Worm (Caenorhabditis elegans): ENCODE measurements around the gene cdf-2.

The cdf-2 gene

ce11 chrX:12466769-12467168 is at the start of gene cdf-2:
Gene cdf-2, minus strand, starts transcription at chrX:12466917.
- TF ChIP-seq flt-1 (GFP tag; IDR thresholded peaks at IDR 0.05) = no peak
- no peak for TF ChIP-seq T22C8.4 (GFP tag; IDR thresholded peaks at IDR 0.05)
- no peak for TF ChIP-seq tab-1 (GFP tag; IDR thresholded peaks at IDR 0.05)
- no peak for TF ChIP-seq med-1 (GFP tag; optimal IDR thresholded peaks at IDR 0.05; ENCODE audit: insufficient read depth)
- no peak for TF ChIP-seq cog-1 (tag; optimal IDR thresholded peaks at IDR 0.05)
- no peak for TF ChIP-seq ztf-29 (GFP tag; IDR thresholded peaks at IDR 0.05)

DNA sequence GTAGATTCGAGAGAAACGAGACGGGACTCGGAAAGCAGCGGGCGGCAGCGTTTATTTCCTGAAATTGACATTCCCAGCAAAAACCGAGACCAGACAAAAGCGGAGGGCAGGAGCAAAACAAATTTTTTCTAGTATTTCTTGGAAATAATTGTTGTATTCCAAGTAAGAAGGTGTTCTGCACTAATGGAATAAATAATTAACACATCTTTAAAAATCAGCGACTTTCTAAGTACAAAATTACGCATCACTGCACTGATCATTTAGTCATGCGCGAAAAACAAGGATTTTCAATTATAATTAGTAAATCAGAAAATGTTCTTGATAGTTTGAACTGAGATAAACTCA is 49.7 kb upstream of the cdf-2 start:
- no peak for TF ChIP-seq ztf-29 (GFP tag; IDR thresholded peaks at IDR 0.05)
- TF ChIP-seq ref-1 (GFP tag; conservative IDR thresholded peaks at IDR 0.05) = no peak
- no peak for TF ChIP-seq med-1 (GFP tag; optimal IDR thresholded peaks at IDR 0.05; ENCODE audit: insufficient read depth)
- TF ChIP-seq tab-1 (GFP tag; IDR thresholded peaks at IDR 0.05) = no peak
- TF ChIP-seq klf-2 (GFP tag; conservative IDR thresholded peaks at IDR 0.05) = no peak
- no peak for TF ChIP-seq flt-1 (GFP tag; IDR thresholded peaks at IDR 0.05)
- no peak for TF ChIP-seq T22C8.4 (GFP tag; IDR thresholded peaks at IDR 0.05)
- TF ChIP-seq cog-1 (tag; optimal IDR thresholded peaks at IDR 0.05) = no peak
- no peak for TF ChIP-seq ztf-23 (GFP tag; IDR thresholded peaks at IDR 0.05)

DNA sequence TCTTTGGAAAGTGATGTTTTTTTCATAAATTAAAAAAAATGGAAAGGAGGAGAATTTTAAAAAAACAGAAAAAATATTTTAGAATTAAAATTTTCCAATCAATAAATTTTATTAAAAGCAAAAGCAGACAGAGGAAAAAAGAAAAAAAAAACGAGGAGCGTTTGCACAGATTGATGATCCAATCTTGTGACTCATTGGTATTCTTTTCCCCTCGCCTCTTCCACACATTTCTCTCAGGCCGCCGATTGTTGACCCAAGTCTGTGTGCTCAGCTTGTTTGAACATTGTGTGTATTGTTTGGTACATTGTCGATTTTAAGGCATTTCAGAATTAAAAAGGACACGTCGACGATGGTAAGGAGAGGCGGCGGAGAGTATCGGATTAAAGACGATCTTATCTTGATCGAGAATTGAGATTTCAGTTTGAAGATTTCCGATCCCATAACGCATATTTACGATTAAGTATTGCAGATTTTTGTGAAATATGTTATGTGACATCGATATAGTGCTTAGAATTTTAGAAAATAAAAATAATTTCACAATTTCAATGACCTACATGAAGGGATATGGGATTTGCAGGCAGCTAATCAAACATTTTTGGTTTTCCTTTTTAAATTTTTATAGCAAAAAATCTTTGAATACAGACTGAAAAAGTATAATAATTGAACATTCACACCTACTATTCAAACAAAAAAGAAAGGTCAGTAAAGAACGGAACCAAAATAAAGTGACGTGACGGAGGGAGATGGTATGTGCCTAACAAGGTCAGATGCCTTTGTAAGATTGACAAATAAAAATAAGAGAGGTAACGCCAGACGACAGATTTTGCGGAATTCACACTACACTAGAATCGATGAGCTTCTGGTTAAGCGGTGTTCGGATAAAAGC is 49.1 kb upstream of the cdf-2 start:
- TF ChIP-seq med-1 (GFP tag; optimal IDR thresholded peaks at IDR 0.05; ENCODE audit: insufficient read depth) (no peak), klf-2 (GFP tag; conservative IDR thresholded peaks at IDR 0.05) (no peak), ref-1 (GFP tag; conservative IDR thresholded peaks at IDR 0.05) (no peak), cog-1 (tag; optimal IDR thresholded peaks at IDR 0.05) (no peak), tab-1 (GFP tag; IDR thresholded peaks at IDR 0.05) (no peak)

ce11 chrX:12513415-12513814 is 46.7 kb upstream of the cdf-2 start:
- TF ChIP-seq ref-1 (GFP tag; conservative IDR thresholded peaks at IDR 0.05) = no peak
- TF ChIP-seq cog-1 (tag; optimal IDR thresholded peaks at IDR 0.05) = no peak
- TF ChIP-seq ztf-23 (GFP tag; IDR thresholded peaks at IDR 0.05) = no peak
- TF ChIP-seq ztf-29 (GFP tag; IDR thresholded peaks at IDR 0.05) = no peak
- no peak for TF ChIP-seq T22C8.4 (GFP tag; IDR thresholded peaks at IDR 0.05)
- TF ChIP-seq flt-1 (GFP tag; IDR thresholded peaks at IDR 0.05) = no peak
- TF ChIP-seq tab-1 (GFP tag; IDR thresholded peaks at IDR 0.05) = no peak
- TF ChIP-seq klf-2 (GFP tag; conservative IDR thresholded peaks at IDR 0.05) = no peak

DNA sequence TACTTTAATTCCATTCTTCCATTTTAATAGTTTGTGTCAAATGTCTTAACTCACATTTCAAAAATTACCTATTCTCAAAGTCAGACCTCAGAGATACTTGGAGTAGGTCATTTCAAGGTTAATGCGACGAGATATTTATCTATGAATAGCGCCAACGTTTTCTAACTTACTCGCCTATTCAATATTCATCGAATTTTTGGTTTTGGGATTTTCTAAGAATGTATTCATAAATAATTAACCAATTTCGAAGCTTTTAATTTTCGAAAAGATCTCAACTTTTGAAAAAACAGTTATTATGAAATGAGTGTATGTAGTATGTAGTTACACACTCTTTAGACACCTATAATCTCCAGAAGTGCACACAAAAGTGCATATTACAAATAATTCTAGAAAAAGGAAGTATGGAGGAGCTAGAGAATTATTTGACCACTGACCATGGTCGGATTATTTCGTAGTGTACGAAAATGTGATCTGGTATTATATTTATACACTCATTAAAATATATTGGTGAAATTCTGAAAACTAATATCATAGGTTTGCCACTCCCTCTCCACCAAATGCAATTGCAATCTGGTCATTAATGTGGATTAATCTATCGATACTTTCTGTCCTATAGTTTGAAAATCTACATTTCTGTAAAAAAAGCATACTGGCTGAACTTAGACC is 45.9 kb upstream of the cdf-2 start:
- no peak for TF ChIP-seq T22C8.4 (GFP tag; IDR thresholded peaks at IDR 0.05)
- TF ChIP-seq flt-1 (GFP tag; IDR thresholded peaks at IDR 0.05) = no peak
- TF ChIP-seq tab-1 (GFP tag; IDR thresholded peaks at IDR 0.05) = no peak
- no peak for TF ChIP-seq ztf-23 (GFP tag; IDR thresholded peaks at IDR 0.05)
- no peak for TF ChIP-seq med-1 (GFP tag; optimal IDR thresholded peaks at IDR 0.05; ENCODE audit: insufficient read depth)
- TF ChIP-seq ref-1 (GFP tag; conservative IDR thresholded peaks at IDR 0.05) = no peak
- no peak for TF ChIP-seq ztf-29 (GFP tag; IDR thresholded peaks at IDR 0.05)
- no peak for TF ChIP-seq cog-1 (tag; optimal IDR thresholded peaks at IDR 0.05)
- no peak for TF ChIP-seq klf-2 (GFP tag; conservative IDR thresholded peaks at IDR 0.05)

ce11 chrX:12511384-12512007 is 44.8 kb upstream of the cdf-2 start:
- TF ChIP-seq tab-1 (GFP tag; IDR thresholded peaks at IDR 0.05) (no peak), ztf-29 (GFP tag; IDR thresholded peaks at IDR 0.05) (no peak), klf-2 (GFP tag; conservative IDR thresholded peaks at IDR 0.05) (no peak), med-1 (GFP tag; optimal IDR thresholded peaks at IDR 0.05; ENCODE audit: insufficient read depth) (no peak), T22C8.4 (GFP tag; IDR thresholded peaks at IDR 0.05) (no peak), flt-1 (GFP tag; IDR thresholded peaks at IDR 0.05) (no peak), ztf-23 (GFP tag; IDR thresholded peaks at IDR 0.05) (no peak), ref-1 (GFP tag; conservative IDR thresholded peaks at IDR 0.05) (no peak), cog-1 (tag; optimal IDR thresholded peaks at IDR 0.05) (no peak)

DNA sequence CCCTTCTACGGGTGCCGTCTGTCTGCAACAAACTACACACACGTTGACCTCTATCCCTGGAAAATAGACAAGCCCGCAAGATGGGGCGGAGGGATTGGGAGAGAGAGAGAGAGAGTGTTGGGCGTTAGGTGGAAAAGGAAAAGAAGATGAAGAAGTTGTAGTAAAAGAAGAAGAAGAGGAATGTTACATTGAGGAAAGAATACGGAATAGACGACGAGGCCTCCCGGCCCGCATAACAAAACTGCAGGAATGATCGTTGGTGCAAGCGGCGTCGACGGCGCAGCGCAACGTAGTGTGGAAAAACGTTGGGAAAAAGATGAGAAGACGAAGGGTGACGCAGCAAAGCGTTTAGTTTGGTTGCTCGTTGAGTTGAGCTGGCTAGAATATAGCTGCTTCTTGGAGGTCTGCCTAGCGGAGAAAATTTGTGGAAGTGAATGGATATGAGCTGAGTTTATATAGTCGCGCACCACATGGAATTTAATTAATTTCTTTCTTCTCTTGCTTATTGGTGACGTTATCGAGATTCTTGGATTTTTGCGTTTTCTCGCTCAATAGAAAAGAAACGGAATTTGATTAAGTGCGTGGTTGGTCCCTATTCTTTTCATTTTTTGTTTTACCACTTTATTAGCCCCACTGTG is 43.5 kb upstream of the cdf-2 start:
- TF ChIP-seq ztf-29 (GFP tag; IDR thresholded peaks at IDR 0.05) (0 out of 2 replicates have a peak, but pooled peaks have one; percentile 56), flt-1 (GFP tag; IDR thresholded peaks at IDR 0.05) (no peak), ref-1 (GFP tag; conservative IDR thresholded peaks at IDR 0.05) (no peak), cog-1 (tag; optimal IDR thresholded peaks at IDR 0.05) (peak; percentile 29)

ce11 chrX:12509334-12509944 is 42.7 kb upstream of the cdf-2 start:
- TF ChIP-seq klf-2 (GFP tag; conservative IDR thresholded peaks at IDR 0.05) (no peak), ref-1 (GFP tag; conservative IDR thresholded peaks at IDR 0.05) (no peak), ztf-23 (GFP tag; IDR thresholded peaks at IDR 0.05) (no peak), med-1 (GFP tag; optimal IDR thresholded peaks at IDR 0.05; ENCODE audit: insufficient read depth) (no peak), ztf-29 (GFP tag; IDR thresholded peaks at IDR 0.05) (no peak), T22C8.4 (GFP tag; IDR thresholded peaks at IDR 0.05) (no peak)

DNA sequence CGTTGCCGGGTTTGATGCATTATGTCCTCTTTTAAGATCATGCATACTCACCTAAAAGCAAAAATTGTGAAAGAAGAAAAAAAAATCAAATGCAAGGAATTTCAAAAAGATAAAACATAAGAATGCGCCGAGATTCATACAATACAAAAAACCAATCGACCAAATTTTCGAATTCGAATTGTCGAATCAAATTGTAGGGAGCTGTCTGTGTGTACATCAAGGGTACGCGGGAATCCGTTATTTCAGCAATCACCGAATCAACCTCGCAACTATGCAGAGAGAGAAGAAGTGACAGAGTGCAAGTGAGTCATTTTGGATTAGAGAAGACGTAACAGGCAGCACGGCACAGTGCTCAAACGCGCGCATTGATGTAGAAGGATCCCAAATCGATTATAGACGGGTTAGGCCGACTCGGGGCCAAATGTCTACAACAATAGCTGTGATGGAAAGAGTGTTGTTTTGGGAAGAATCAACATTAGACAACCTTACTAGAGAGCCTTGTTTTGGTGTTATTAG is 36.6 kb upstream of the cdf-2 start, which contains the start of gene sdz-19:
Gene sdz-19, minus strand, starts transcription at position 51 of the 516 bp plus-strand sequence.
- no peak for TF ChIP-seq ztf-23 (GFP tag; IDR thresholded peaks at IDR 0.05)
- TF ChIP-seq med-1 (GFP tag; optimal IDR thresholded peaks at IDR 0.05; ENCODE audit: insufficient read depth) = no peak
- no peak for TF ChIP-seq flt-1 (GFP tag; IDR thresholded peaks at IDR 0.05)
- no peak for TF ChIP-seq ref-1 (GFP tag; conservative IDR thresholded peaks at IDR 0.05)
- no peak for TF ChIP-seq tab-1 (GFP tag; IDR thresholded peaks at IDR 0.05)
- TF ChIP-seq T22C8.4 (GFP tag; IDR thresholded peaks at IDR 0.05) = no peak
- no peak for TF ChIP-seq ztf-29 (GFP tag; IDR thresholded peaks at IDR 0.05)
- no peak for TF ChIP-seq cog-1 (tag; optimal IDR thresholded peaks at IDR 0.05)
- no peak for TF ChIP-seq klf-2 (GFP tag; conservative IDR thresholded peaks at IDR 0.05)

Data from whole organism, midembryonic.